Worm (Caenorhabditis elegans): ENCODE results near the gene Y38H6A.3.
"Not testable (repeated sequence)": the region's sequence is repeated elsewhere in the genome, so short reads cannot be mapped to it uniquely, and the experiment has no call there.

The Y38H6A.3 gene

ce11 chrV:20366839-20367238, 21.9 kb downstream of the Y38H6A.3 start, which contains the start of gene K02E2.8:
Gene K02E2.8, minus strand, starts transcription at chrV:20366939.
- TF ChIP-seq him-1 (tag; optimal IDR thresholded peaks at IDR 0.05) (no peak), W03F9.2 (tag; optimal IDR thresholded peaks at IDR 0.05) (no peak), dao-5 (tag; optimal IDR thresholded peaks at IDR 0.05) (no peak)

DNA sequence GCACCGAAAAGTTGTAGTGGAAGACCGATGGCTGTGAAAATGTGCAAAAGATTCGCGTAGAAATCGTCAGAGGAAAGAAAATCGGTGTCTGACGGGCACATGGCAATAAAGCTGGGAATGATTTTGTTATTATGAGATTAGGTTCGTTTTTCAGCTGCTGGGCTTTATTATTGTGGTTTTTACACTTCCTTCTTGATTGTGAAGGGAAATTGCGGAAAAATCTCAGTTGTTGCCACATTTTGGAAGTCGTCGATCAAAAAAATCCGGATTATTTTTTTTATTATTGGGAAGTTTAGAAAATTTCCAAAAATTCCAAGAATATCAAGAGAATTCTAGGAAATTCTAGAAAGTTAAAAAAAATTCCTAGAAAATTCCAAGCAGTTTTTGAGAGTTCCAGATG, 24.2 kb downstream of the Y38H6A.3 start, which contains the start of gene srh-177:
TSS of gene srh-177 (minus strand) at position 101 of the 400 bp plus-strand sequence.
- not testable (repeated sequence) for TF ChIP-seq W03F9.2, him-1, dao-5 (tag; optimal IDR thresholded peaks at IDR 0.05)

- TF ChIP-seq him-1 (tag; optimal IDR thresholded peaks at IDR 0.05) (no peak), dao-5 (tag; optimal IDR thresholded peaks at IDR 0.05) (no peak), W03F9.2 (tag; optimal IDR thresholded peaks at IDR 0.05) (no peak)
Measured at ce11 chrV:20374484-20374883, 29.5 kb downstream of the Y38H6A.3 start.

- no peak for TF ChIP-seq dao-5 (tag; optimal IDR thresholded peaks at IDR 0.05)
- TF ChIP-seq him-1 (tag; optimal IDR thresholded peaks at IDR 0.05), result no peak
- TF ChIP-seq W03F9.2 (tag; optimal IDR thresholded peaks at IDR 0.05), result no peak
Measured at ce11 chrV:20375236-20375635, 30.2 kb downstream of the Y38H6A.3 start, which contains the start of gene ins-35. Gene ins-35, plus strand, starts transcription at chrV:20375536.

DNA sequence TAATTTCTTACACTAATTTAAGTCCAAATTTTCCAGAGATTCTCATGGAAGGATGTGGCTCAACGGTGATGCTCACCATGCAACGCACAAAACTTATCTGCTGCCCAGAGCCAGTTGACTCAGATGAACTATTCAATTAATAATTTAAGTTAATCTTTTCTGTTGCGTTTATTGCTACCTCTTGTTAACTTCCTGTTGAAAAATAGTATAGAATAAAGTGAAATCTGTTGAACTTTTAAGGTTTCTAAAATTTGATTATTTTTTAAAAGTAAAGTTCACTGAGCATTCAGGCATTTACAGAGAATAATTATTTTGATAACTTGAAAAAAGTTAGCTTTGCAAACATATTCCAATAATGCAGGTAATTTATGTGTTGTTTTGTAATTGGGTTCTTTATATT, 31.1 kb downstream of the Y38H6A.3 start:
- TF ChIP-seq W03F9.2 (tag; optimal IDR thresholded peaks at IDR 0.05) (no peak), dao-5 (tag; optimal IDR thresholded peaks at IDR 0.05) (no peak), him-1 (tag; optimal IDR thresholded peaks at IDR 0.05) (no peak)

ce11 chrV:20380320-20380719, 35.3 kb downstream of the Y38H6A.3 start, which contains the start of gene K02E2.6:
Gene K02E2.6, plus strand, starts transcription at chrV:20380561.
- TF ChIP-seq him-1 (tag; optimal IDR thresholded peaks at IDR 0.05), result no peak
- TF ChIP-seq W03F9.2 (tag; optimal IDR thresholded peaks at IDR 0.05), result no peak
- no peak for TF ChIP-seq dao-5 (tag; optimal IDR thresholded peaks at IDR 0.05)

DNA sequence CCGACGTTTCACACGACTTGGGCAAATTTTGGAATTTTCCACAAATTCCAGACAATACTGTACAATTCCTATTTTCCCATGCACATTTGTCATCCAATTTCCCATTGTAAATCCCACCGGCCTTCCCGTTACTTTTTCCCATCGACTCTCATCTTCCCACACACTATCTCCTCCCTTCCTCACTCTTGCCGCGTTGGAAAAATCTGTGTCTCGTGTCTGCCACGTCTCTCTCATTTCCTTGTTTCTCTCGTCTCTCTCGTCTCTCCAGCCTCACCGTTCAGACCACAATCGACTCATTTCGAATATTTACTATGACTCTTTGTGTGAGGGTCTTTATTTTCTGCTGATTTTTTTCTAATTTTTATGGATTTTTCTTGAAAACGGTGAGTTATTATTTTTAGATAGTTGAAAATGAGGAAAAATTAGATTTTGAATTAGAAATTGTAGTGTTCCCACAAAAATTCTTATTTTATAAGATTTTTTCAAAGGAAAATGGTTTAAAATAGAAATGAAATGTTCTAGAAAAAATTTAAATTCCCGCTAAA, 38.1 kb downstream of the Y38H6A.3 start, which contains the start of gene K02E2.11:
TSS of gene K02E2.11 (plus strand) at position 251 of the 545 bp plus-strand sequence.
- TF ChIP-seq him-1 (tag; optimal IDR thresholded peaks at IDR 0.05), result no peak
- TF ChIP-seq dao-5 (tag; optimal IDR thresholded peaks at IDR 0.05), result no peak
- peak; percentile 11 for TF ChIP-seq W03F9.2 (tag; optimal IDR thresholded peaks at IDR 0.05)

- TF ChIP-seq W03F9.2 (tag; optimal IDR thresholded peaks at IDR 0.05), result no peak
- TF ChIP-seq him-1 (tag; optimal IDR thresholded peaks at IDR 0.05), result no peak
- no peak for TF ChIP-seq dao-5 (tag; optimal IDR thresholded peaks at IDR 0.05)
Measured at ce11 chrV:20386942-20387341, 42.0 kb downstream of the Y38H6A.3 start, which contains the start of gene K02E2.7. Gene K02E2.7, minus strand, starts transcription at chrV:20387042.

DNA sequence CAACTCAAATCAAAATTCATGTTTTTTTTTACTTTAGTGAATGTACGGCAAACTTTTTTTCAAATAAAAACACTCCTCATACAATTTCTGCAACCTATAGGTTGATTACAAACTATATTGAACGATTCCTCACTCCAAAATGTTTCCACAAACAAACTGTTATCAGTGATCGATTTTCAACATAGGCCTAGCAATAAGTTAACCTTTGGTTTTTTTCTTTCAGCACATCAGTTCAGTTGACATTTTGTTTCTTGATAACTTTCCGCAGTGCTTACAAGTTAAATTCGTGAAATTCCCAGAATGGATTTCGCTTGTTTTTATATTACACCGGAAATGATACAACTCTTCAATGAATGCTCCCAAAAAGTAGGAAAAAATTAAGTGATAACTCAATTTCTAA, 42.4 kb downstream of the Y38H6A.3 start, which contains the start of gene F53H2.1:
TSS of gene F53H2.1 (plus strand) at position 301 of the 400 bp plus-strand sequence.
- no peak for TF ChIP-seq W03F9.2 (tag; optimal IDR thresholded peaks at IDR 0.05)
- no peak for TF ChIP-seq him-1 (tag; optimal IDR thresholded peaks at IDR 0.05)
- TF ChIP-seq dao-5 (tag; optimal IDR thresholded peaks at IDR 0.05), result no peak

DNA sequence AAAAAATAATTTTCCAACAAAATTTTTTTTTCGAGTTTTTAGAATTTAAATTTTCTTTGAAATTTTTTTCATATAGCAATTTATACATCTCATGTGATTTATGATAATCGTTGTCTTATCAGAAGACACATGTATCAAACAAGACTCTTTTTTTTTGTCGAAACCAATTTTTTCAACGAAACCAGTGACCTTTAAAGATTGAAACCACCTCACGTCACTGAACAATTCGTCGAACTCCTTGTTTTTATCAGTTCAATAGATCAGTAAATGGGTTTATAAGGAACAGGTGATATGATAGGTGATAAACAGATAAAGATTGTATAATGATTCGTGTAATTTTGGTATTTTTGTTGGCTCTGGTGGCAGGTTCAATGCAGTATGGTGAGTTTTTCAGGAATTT, 48.8 kb downstream of the Y38H6A.3 start, which contains the start of gene cnc-7:
TSS of gene cnc-7 (plus strand) at position 301 of the 400 bp plus-strand sequence.
- TF ChIP-seq him-1 (tag; optimal IDR thresholded peaks at IDR 0.05) (no peak), W03F9.2 (tag; optimal IDR thresholded peaks at IDR 0.05) (no peak), dao-5 (tag; optimal IDR thresholded peaks at IDR 0.05) (no peak)

Measured in whole organism, L4/young adult.